Worm (Caenorhabditis elegans) whole organism, L3 larva: ENCODE data around the gene grl-20.

ENCODE experiments used
- egl-27 ChIP-seq: sonication (generic microtip); optimal IDR thresholded peaks from 4 replicates; lab custom pipeline; 2017; ENCODE audit warnings: missing biosample characterization, missing genetic modification reagents, missing genetic modification characterization
- sea-2 ChIP-seq: fragments of 150-350 bp; sonication (generic microtip); optimal IDR thresholded peaks from 4 replicates; lab custom pipeline; 2014; ENCODE audit warnings: missing biosample characterization, missing genetic modification reagents, missing genetic modification characterization
- skn-1 ChIP-seq: fragments of 150-350 bp; optimal IDR thresholded peaks from 2 replicates; lab custom pipeline; 2014; ENCODE audit warnings: missing biosample characterization, missing genetic modification characterization

DNA sequence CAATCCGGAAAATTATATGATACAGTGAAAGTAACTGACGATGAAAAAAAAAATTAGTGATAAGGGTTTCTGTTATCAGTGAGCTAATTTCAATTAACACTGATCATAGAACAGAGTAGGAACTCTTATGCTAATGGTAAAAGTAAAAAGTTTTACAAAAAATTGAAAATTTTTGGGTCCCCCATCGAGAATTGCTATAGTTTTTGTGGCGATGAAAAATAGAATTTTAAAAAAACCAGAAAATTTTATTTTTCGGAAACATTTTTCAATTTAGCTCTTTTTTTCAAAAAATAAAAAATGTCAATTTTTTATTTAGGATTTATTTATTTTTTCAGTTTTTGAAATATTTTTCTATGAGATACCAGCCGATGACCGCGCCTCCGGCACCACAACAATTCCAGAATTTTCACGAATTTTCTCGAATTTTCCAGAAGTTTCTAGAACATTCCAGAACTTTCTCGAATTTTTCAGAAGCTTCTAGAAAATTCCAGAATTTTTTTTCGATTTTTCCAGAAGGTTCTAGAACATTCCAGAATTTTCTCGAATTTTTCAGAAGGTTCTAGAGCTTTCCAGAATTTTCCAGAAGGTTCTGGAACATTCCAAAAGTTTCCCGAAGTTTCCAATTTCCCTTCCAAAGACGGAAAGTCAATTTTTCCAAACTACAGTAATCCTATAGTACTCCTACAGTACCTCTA lies 15.2 kb downstream of the grl-20 start, which contains the start of gene C23H5.8:
- TF ChIP-seq egl-27 (tag; lab: Kevin White, UChicago) = no peak
- no peak for TF ChIP-seq skn-1 (tag; lab: Kevin White, UChicago)
- TF ChIP-seq sea-2 = no peak
